Worm (Caenorhabditis elegans): Measurements from ENCODE around the gene Y43F8B.2.

- TF ChIP-seq blmp-1 (tag; optimal IDR thresholded peaks at IDR 0.05) = no peak
- no peak for TF ChIP-seq elt-3 (tag; optimal IDR thresholded peaks at IDR 0.05)
- no peak for TF ChIP-seq lsy-2 (tag; optimal IDR thresholded peaks at IDR 0.05)
- no peak for TF ChIP-seq mep-1 (tag; optimal IDR thresholded peaks at IDR 0.05)
- TF ChIP-seq mab-5 (tag; optimal IDR thresholded peaks at IDR 0.05) = no peak
- TF ChIP-seq unc-62 (GFP tag; optimal IDR thresholded peaks at IDR 0.05) = no peak
- no peak for TF ChIP-seq pha-4 (tag; optimal IDR thresholded peaks at IDR 0.05)
- no peak for TF ChIP-seq ztf-11 (tag; optimal IDR thresholded peaks at IDR 0.05)
- no peak for TF ChIP-seq snpc-4 (tag; optimal IDR thresholded peaks at IDR 0.05)
- TF ChIP-seq nhr-12 (tag; optimal IDR thresholded peaks at IDR 0.05) = no peak
- TF ChIP-seq lin-13 (tag; optimal IDR thresholded peaks at IDR 0.05) = no peak
- TF ChIP-seq hlh-1 (tag; optimal IDR thresholded peaks at IDR 0.05) = no peak
Observed at ce11 chrV:19545026-19545425, 12.1 kb upstream of the Y43F8B.2 start.

Data from whole organism, mixed stage, embryonic.